Worm (Caenorhabditis elegans) whole organism, L4 larva: ENCODE data around the gene dyf-17.

ENCODE experiments used
- T26A8.4 ChIP-seq: fragments of 200-800 bp; sonication (Bioruptor generic); IDR thresholded peaks from 2 replicates; pipeline ENCODE4 v1.3.6; 2022; ENCODE audit warnings: missing genetic modification characterization, missing compliant biosample characterization
- aly-2 ChIP-seq: sonication (generic microtip); optimal IDR thresholded peaks from 2 replicates; lab custom pipeline; 2018; ENCODE audit warnings: missing biosample characterization, missing genetic modification characterization
- fkh-10 ChIP-seq: fragments of 150-350 bp; optimal IDR thresholded peaks from 2 replicates; lab custom pipeline; 2014; ENCODE audit warnings: missing biosample characterization, missing genetic modification reagents, missing genetic modification characterization
- jun-1 ChIP-seq: fragments of 150-350 bp; optimal IDR thresholded peaks from 2 replicates; lab custom pipeline; 2014; ENCODE audit warnings: missing biosample characterization, missing genetic modification reagents, missing genetic modification characterization
- pqm-1 ChIP-seq: sonication (generic microtip); optimal IDR thresholded peaks from 2 replicates; lab custom pipeline; 2017; ENCODE audit warnings: missing biosample characterization, missing genetic modification characterization
- unc-62 ChIP-seq, 3 experiments: fragments of 150-350 bp in 1 of 3; sonication (generic microtip); optimal IDR thresholded peaks in 2 of 3; peaks in 1 of 3; 1 replicate in 1 of 3; 2 replicates in 2 of 3; lab custom pipeline; 2014 to 2017; ENCODE audit warnings: missing biosample characterization in 3 of 3, missing genetic modification characterization in 3 of 3, missing genetic modification reagents in 3 of 3, missing genotype in 1 of 3

DNA sequence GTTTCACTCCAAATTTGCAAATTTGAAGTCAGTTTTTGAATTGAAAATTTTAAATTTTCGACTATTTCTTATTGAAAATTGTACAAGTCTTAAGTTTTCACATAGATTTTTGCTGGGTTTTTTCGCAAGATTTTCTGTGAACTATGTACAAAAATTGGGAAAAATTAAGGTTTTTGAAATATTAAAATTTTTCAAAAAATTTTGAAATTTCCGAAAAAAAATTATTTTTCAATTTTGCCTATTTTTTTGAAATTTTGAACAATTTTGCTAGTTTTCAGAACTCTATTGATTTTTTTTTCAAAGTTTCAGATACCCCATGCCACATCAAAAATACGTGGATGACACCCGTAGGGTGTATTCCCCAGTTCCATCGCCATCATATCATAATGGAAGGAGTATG, 26.5 kb downstream of the dyf-17 start, which contains the start of gene tsp-13:
- TF ChIP-seq pqm-1 (tag; lab: Kevin White, UChicago) (no peak), jun-1 (tag; lab: Kevin White, UChicago) (no peak), fkh-10 (GFP tag; lab: Kevin White, UChicago) (no peak), aly-2 (tag; lab: Kevin White, UChicago) (no peak), unc-62 (GFP tag; optimal IDR thresholded peaks at IDR 0.05 in 1 of 2; lab: Kevin White, UChicago) (no peak), unc-62 (tag; optimal IDR thresholded peaks at IDR 0.05; lab: Kevin White, UChicago) (no peak), T26A8.4 (no peak)
